Worm (Caenorhabditis elegans) whole organism, late embryonic: ENCODE results near the gene R11F4.2.
"Not testable (repeated sequence)": the region's sequence is repeated elsewhere in the genome, so short reads cannot be mapped to it uniquely, and the experiment has no call there.

Experiments
- dmd-4 ChIP-seq: sonication (generic microtip); optimal IDR thresholded peaks from 2 replicates; lab custom pipeline; 2016; ENCODE audit warnings: borderline replicate concordance, missing genetic modification characterization, missing compliant biosample characterization
- npax-4 ChIP-seq: sonication (generic microtip); optimal IDR thresholded peaks from 2 replicates; lab custom pipeline; 2016; ENCODE audit warnings: missing genetic modification characterization, missing compliant biosample characterization
- pha-2 ChIP-seq: sonication (generic microtip); optimal IDR thresholded peaks from 2 replicates; lab custom pipeline; 2017; ENCODE audit warnings: mild to moderate bottlenecking, missing genetic modification characterization, missing compliant biosample characterization
- rnt-1 ChIP-seq: sonication (generic microtip); optimal IDR thresholded peaks from 2 replicates; lab custom pipeline; 2016; ENCODE audit warnings: missing genetic modification characterization, missing compliant biosample characterization

ce11 chrII:4135259-4135658 lies 52.4 kb downstream of the R11F4.2 start, which contains the start of gene ast-1:
- not testable (repeated sequence) for TF ChIP-seq rnt-1 (tag; lab: Kevin White, UChicago); npax-4 (tag; lab: Kevin White, UChicago); pha-2; dmd-4 (tag; lab: Kevin White, UChicago)
